Fruit fly (Drosophila melanogaster) whole organism, embryonic: ENCODE measurements around the gene Trs23.

Experiments used
- BEAF-32 ChIP-seq: fragments of 200-800 bp; sonication (Bioruptor generic); optimal IDR thresholded peaks from 3 replicates; lab custom pipeline; 2017; ENCODE audit warnings: missing biosample characterization, missing genetic modification characterization, mild to moderate bottlenecking, moderate library complexity, missing genetic modification reagents
- Bgb ChIP-seq: fragments of 200-800 bp; sonication (Bioruptor generic); IDR thresholded peaks from 2 replicates; pipeline ENCODE4 v1.3.6; 2022; ENCODE audit warnings: missing biosample characterization, missing genetic modification characterization; ENCODE audit not compliant: partially characterized antibody
- BtbVII ChIP-seq: fragments of 200-800 bp; sonication (Bioruptor generic); optimal IDR thresholded peaks from 3 replicates; lab custom pipeline; 2017; ENCODE audit warnings: missing biosample characterization, mild to moderate bottlenecking, missing genetic modification characterization
- CG10431 ChIP-seq: fragments of 200-800 bp; sonication (Bioruptor generic); optimal IDR thresholded peaks from 3 replicates; lab custom pipeline; 2018; ENCODE audit warnings: missing biosample characterization, mild to moderate bottlenecking, missing genetic modification characterization
- CG11456 ChIP-seq: fragments of 200-800 bp; sonication (Bioruptor generic); IDR thresholded peaks from 3 replicates; pipeline ENCODE4 v1.3.6; 2022; ENCODE audit warnings: missing biosample characterization, missing genetic modification characterization
- CG1602 ChIP-seq: fragments of 200-800 bp; sonication (Bioruptor generic); optimal IDR thresholded peaks from 3 replicates; lab custom pipeline; 2016; ENCODE audit warnings: missing biosample characterization, missing genetic modification characterization
- CG17802 ChIP-seq: fragments of 200-800 bp; sonication (Bioruptor generic); optimal IDR thresholded peaks from 2 replicates; lab custom pipeline; 2018; ENCODE audit warnings: missing biosample characterization, mild to moderate bottlenecking, missing genetic modification characterization, moderate library complexity
- CG31441 ChIP-seq: fragments of 200-800 bp; sonication (Bioruptor generic); IDR thresholded peaks from 2 replicates; pipeline ENCODE4 v1.3.6; 2022; ENCODE audit warnings: missing biosample characterization, missing genetic modification characterization
- CG3407 ChIP-seq: fragments of 200-800 bp; sonication (Bioruptor generic); optimal IDR thresholded peaks from 2 replicates; lab custom pipeline; 2018; ENCODE audit warnings: missing biosample characterization, mild to moderate bottlenecking, missing genetic modification characterization
- CG4360 ChIP-seq: fragments of 200-800 bp; sonication (Bioruptor generic); IDR thresholded peaks from 2 replicates; pipeline ENCODE4 v1.3.6; 2022; ENCODE audit warnings: missing biosample characterization, missing genetic modification characterization
- CG6654 ChIP-seq: fragments of 200-800 bp; sonication (Bioruptor generic); optimal IDR thresholded peaks from 2 replicates; lab custom pipeline; 2017; ENCODE audit warnings: missing biosample characterization, mild to moderate bottlenecking, missing genetic modification characterization
- CG6689 ChIP-seq: fragments of 200-800 bp; sonication (Bioruptor generic); IDR thresholded peaks from 2 replicates; pipeline ENCODE4 v1.3.6; 2022; ENCODE audit warnings: missing biosample characterization, missing genetic modification characterization
- CG7271 ChIP-seq: fragments of 200-800 bp; sonication (Bioruptor generic); optimal IDR thresholded peaks from 2 replicates; lab custom pipeline; 2018; ENCODE audit warnings: missing biosample characterization, mild to moderate bottlenecking, missing genetic modification characterization, moderate library complexity
- CG7556 ChIP-seq: fragments of 200-800 bp; sonication (Bioruptor generic); optimal IDR thresholded peaks from 2 replicates; lab custom pipeline; 2017; ENCODE audit warnings: missing biosample characterization, mild to moderate bottlenecking, missing genetic modification characterization
- CG9215 ChIP-seq: fragments of 200-800 bp; sonication (Bioruptor generic); IDR thresholded peaks from 2 replicates; pipeline ENCODE4 v1.3.6; 2022; ENCODE audit warnings: missing biosample characterization, missing genetic modification characterization
- CG9817 ChIP-seq: fragments of 200-800 bp; sonication (Bioruptor generic); optimal IDR thresholded peaks from 2 replicates; lab custom pipeline; 2018; ENCODE audit warnings: missing biosample characterization, mild to moderate bottlenecking, missing genetic modification characterization, moderate library complexity
- Dbx ChIP-seq: fragments of 200-800 bp; sonication (Bioruptor generic); IDR thresholded peaks from 3 replicates; pipeline ENCODE4 v1.3.6; 2022; ENCODE audit warnings: missing biosample characterization, missing genetic modification characterization
- Dll ChIP-seq: fragments of 200-800 bp; sonication (Bioruptor generic); IDR thresholded peaks from 4 replicates; pipeline ENCODE4 v1.3.6; 2022; ENCODE audit warnings: missing biosample characterization, missing genetic modification characterization; ENCODE audit not compliant: partially characterized antibody
- Dref ChIP-seq: fragments of 200-800 bp; sonication (Bioruptor generic); IDR thresholded peaks from 2 replicates; pipeline ENCODE4 v1.3.6; 2022; ENCODE audit warnings: missing biosample characterization, missing genetic modification characterization
- Fer1 ChIP-seq: fragments of 200-800 bp; sonication (Bioruptor generic); optimal IDR thresholded peaks from 2 replicates; lab custom pipeline; 2017; ENCODE audit warnings: missing biosample characterization, mild to moderate bottlenecking, missing genetic modification characterization
- Lpt ChIP-seq: fragments of >200 bp; optimal IDR thresholded peaks from 2 replicates; lab custom pipeline; 2018; ENCODE audit warnings: missing biosample characterization, missing genetic modification characterization
- Nf-YA ChIP-seq: fragments of 200-800 bp; sonication (Bioruptor generic); IDR thresholded peaks from 2 replicates; pipeline ENCODE4 v1.3.6; 2022; ENCODE audit warnings: missing biosample characterization, missing genetic modification characterization
- Opbp ChIP-seq: fragments of 200-800 bp; sonication (Bioruptor generic); IDR thresholded peaks from 3 replicates; pipeline ENCODE4 v1.3.6; 2022; ENCODE audit warnings: missing biosample characterization, missing genetic modification characterization; ENCODE audit not compliant: partially characterized antibody
- Spps ChIP-seq: fragments of 200-800 bp; sonication (Bioruptor generic); optimal IDR thresholded peaks from 2 replicates; lab custom pipeline; 2018; ENCODE audit warnings: missing biosample characterization, mild to moderate bottlenecking, missing genetic modification characterization
- Trl ChIP-seq, 3 experiments: fragments of >200 bp in 2 of 3; fragments of 200-800 bp in 1 of 3; sonication (Bioruptor generic) in 1 of 3; optimal IDR thresholded peaks; 2 replicates in 1 of 3; 3 replicates in 2 of 3; lab custom pipeline; 2016 to 2017; ENCODE audit warnings: missing biosample characterization in 1 of 3, missing genetic modification characterization in 1 of 3
- Usf ChIP-seq: fragments of 200-800 bp; sonication (Bioruptor generic); optimal IDR thresholded peaks from 2 replicates; lab custom pipeline; 2017; ENCODE audit warnings: missing genotype, missing biosample characterization, missing genetic modification characterization
- Xrp1 ChIP-seq: fragments of 200-800 bp; sonication (Bioruptor generic); IDR thresholded peaks from 2 replicates; pipeline ENCODE4 v1.3.6; 2022; ENCODE audit warnings: missing biosample characterization, missing genetic modification characterization
- abd-A ChIP-seq: fragments of 200-800 bp; sonication (Bioruptor generic); optimal IDR thresholded peaks from 3 replicates; lab custom pipeline; 2019; ENCODE audit warnings: missing biosample characterization, mild to moderate bottlenecking, missing genetic modification characterization, moderate library complexity
- ap ChIP-seq: fragments of 200-800 bp; sonication (Bioruptor generic); IDR thresholded peaks from 2 replicates; pipeline ENCODE4 v1.3.6; 2022; ENCODE audit warnings: missing biosample characterization, missing genetic modification characterization
- cad ChIP-seq: fragments of >200 bp; optimal IDR thresholded peaks from 2 replicates; lab custom pipeline; 2017; ENCODE audit warnings: missing biosample characterization, missing genetic modification characterization
- chif ChIP-seq, 2 experiments: fragments of 200-800 bp; sonication (Bioruptor generic); optimal IDR thresholded peaks; 3 replicates each; lab custom pipeline; 2016; ENCODE audit warnings: missing biosample characterization in 2 of 2, missing genetic modification characterization in 2 of 2
- chinmo ChIP-seq: fragments of 200-800 bp; sonication (Bioruptor generic); IDR thresholded peaks from 4 replicates; pipeline ENCODE4 v1.3.6; 2022; ENCODE audit warnings: missing biosample characterization, missing genetic modification characterization; ENCODE audit not compliant: partially characterized antibody
- croc ChIP-seq: fragments of 200-800 bp; sonication (Bioruptor generic); conservative IDR thresholded peaks from 3 replicates; pipeline ENCODE4 v1.3.6; 2022; ENCODE audit warnings: missing biosample characterization, missing genetic modification characterization
- emc ChIP-seq: fragments of 200-800 bp; sonication (Bioruptor generic); optimal IDR thresholded peaks from 2 replicates; lab custom pipeline; 2016; ENCODE audit warnings: missing biosample characterization, missing genetic modification characterization
- hbn ChIP-seq: fragments of 200-800 bp; sonication (Bioruptor generic); IDR thresholded peaks from 2 replicates; pipeline ENCODE4 v1.3.6; 2022; ENCODE audit warnings: missing biosample characterization, missing genetic modification characterization; ENCODE audit not compliant: partially characterized antibody
- insv ChIP-seq, 2 experiments: fragments of 200-800 bp; sonication (Bioruptor generic); optimal IDR thresholded peaks; 3 replicates each; lab custom pipeline; 2016 to 2018; ENCODE audit warnings: missing biosample characterization in 2 of 2, missing genetic modification characterization in 2 of 2
- inv ChIP-seq: fragments of 200-800 bp; sonication (Bioruptor generic); IDR thresholded peaks from 2 replicates; pipeline ENCODE4 v1.3.6; 2022; ENCODE audit warnings: missing biosample characterization, missing genetic modification characterization; ENCODE audit not compliant: partially characterized antibody
- lilli ChIP-seq: fragments of 200-800 bp; sonication (Bioruptor generic); optimal IDR thresholded peaks from 3 replicates; lab custom pipeline; 2016; ENCODE audit warnings: missing biosample characterization, missing genetic modification characterization
- maf-S ChIP-seq: fragments of 200-800 bp; sonication (Bioruptor generic); optimal IDR thresholded peaks from 2 replicates; lab custom pipeline; 2016; ENCODE audit warnings: missing biosample characterization, missing genetic modification characterization
- mam ChIP-seq: fragments of 200-800 bp; sonication (Bioruptor generic); optimal IDR thresholded peaks from 3 replicates; lab custom pipeline; 2016; ENCODE audit warnings: missing biosample characterization, missing genetic modification characterization
- sd ChIP-seq: fragments of 200-800 bp; sonication (Bioruptor generic); optimal IDR thresholded peaks from 3 replicates; lab custom pipeline; 2018; ENCODE audit warnings: missing biosample characterization, mild to moderate bottlenecking, missing genetic modification characterization, moderate library complexity
- sim ChIP-seq: fragments of 200-800 bp; sonication (Bioruptor generic); IDR thresholded peaks from 2 replicates; pipeline ENCODE4 v1.3.6; 2022; ENCODE audit warnings: missing biosample characterization, missing genetic modification characterization
- sqz ChIP-seq: fragments of 200-800 bp; sonication (Bioruptor generic); optimal IDR thresholded peaks from 3 replicates; lab custom pipeline; 2018; ENCODE audit warnings: missing biosample characterization, mild to moderate bottlenecking, missing genetic modification characterization
- tap ChIP-seq: fragments of 200-800 bp; optimal IDR thresholded peaks from 3 replicates; lab custom pipeline; 2019; ENCODE audit warnings: missing biosample characterization, mild to moderate bottlenecking, missing genetic modification characterization, moderate library complexity
- ttk ChIP-seq: fragments of 200-800 bp; sonication (Bioruptor generic); IDR thresholded peaks from 2 replicates; pipeline ENCODE4 v2.1.2; 2022; ENCODE audit warnings: missing biosample characterization, missing genetic modification characterization
- zen ChIP-seq: fragments of 200-800 bp; sonication (Bioruptor generic); optimal IDR thresholded peaks from 3 replicates; lab custom pipeline; 2018; ENCODE audit warnings: missing biosample characterization, mild to moderate bottlenecking, missing genetic modification characterization, moderate library complexity
- zen2 ChIP-seq: fragments of 200-800 bp; sonication (Bioruptor generic); IDR thresholded peaks from 3 replicates; pipeline ENCODE4 v1.3.6; 2022; ENCODE audit warnings: missing biosample characterization, missing genetic modification characterization; ENCODE audit not compliant: partially characterized antibody

The Trs23 gene

dm6 chr2L:8689853-8690252, 3.8 kb downstream of the Trs23 start (continued):
- TF ChIP-seq mam (GFP tag; lab: Kevin White, UChicago) (no peak), ttk (GFP tag; lab: Robert Waterston, UW) (no peak), hbn (GFP tag; lab: Robert Waterston, UW) (no peak), inv (GFP tag; lab: Robert Waterston, UW) (no peak), CG10431 (GFP tag; lab: Kevin White, UChicago) (no peak), croc (GFP tag; lab: Robert Waterston, UW) (no peak), Spps (no peak), CG31441 (GFP tag; lab: Robert Waterston, UW) (no peak), zen2 (GFP tag; lab: Robert Waterston, UW) (no peak), CG9817 (tag; lab: Kevin White, UChicago) (no peak), BtbVII (GFP tag; lab: Kevin White, UChicago) (no peak)

- 0 out of 2 replicates have a peak, but pooled peaks have one; percentile 6 for TF ChIP-seq Xrp1 (GFP tag; lab: Robert Waterston, UW)
- TF ChIP-seq CG6654 (GFP tag; lab: Kevin White, UChicago), result peak; percentile 96
- TF ChIP-seq cad (GFP tag; lab: Kevin White, UChicago), result peak; percentile 94
- TF ChIP-seq sd, result peak; percentile 69
- TF ChIP-seq CG3407 (GFP tag; lab: Kevin White, UChicago), result no peak
- 0 out of 4 replicates have a peak, but pooled peaks have one; percentile 43 for TF ChIP-seq chinmo (GFP tag; lab: Robert Waterston, UW)
Measured at dm6 chr2L:8690382-8690781, 4.4 kb downstream of the Trs23 start.

- TF ChIP-seq sim (GFP tag; lab: Robert Waterston, UW) (peak; percentile 30; the same call in 1 of the 2 replicates), Usf (GFP tag; lab: Kevin White, UChicago) (no peak), BEAF-32 (no peak), Nf-YA (no peak), Trl (optimal IDR thresholded peaks at IDR 0.05; lab: Kevin White, UChicago) (no peak), Trl (GFP tag; optimal IDR thresholded peaks at IDR 0.05; lab: Kevin White, UChicago) (no peak), CG7271 (tag; lab: Kevin White, UChicago) (no peak), Dll (0 out of 4 replicates have a peak, but pooled peaks have one; percentile 28), Dbx (GFP tag; lab: Robert Waterston, UW) (no peak), emc (no peak), CG1602 (GFP tag; lab: Kevin White, UChicago) (no peak), lilli (GFP tag; lab: Kevin White, UChicago) (no peak), CG7556 (no peak), CG11456 (0 out of 3 replicates have a peak, but pooled peaks have one; percentile 35), Fer1 (GFP tag; lab: Kevin White, UChicago) (no peak), Bgb (0 out of 2 replicates have a peak, but pooled peaks have one; percentile 18), CG4360 (GFP tag; lab: Robert Waterston, UW) (no peak), tap (tag; lab: Kevin White, UChicago) (no peak), ap (GFP tag; lab: Robert Waterston, UW) (no peak), Dref (GFP tag; lab: Robert Waterston, UW) (no peak), maf-S (GFP tag; lab: Kevin White, UChicago) (no peak), sqz (no peak), Opbp (0 out of 3 replicates have a peak, but pooled peaks have one; percentile 34), chif (GFP tag; optimal IDR thresholded peaks at IDR 0.05; lab: Kevin White, UChicago) (no peak), CG17802 (tag; lab: Kevin White, UChicago) (no peak), Lpt (no peak), zen (tag; lab: Kevin White, UChicago) (no peak), CG9215 (GFP tag; lab: Robert Waterston, UW) (no peak), insv (GFP tag; optimal IDR thresholded peaks at IDR 0.05; lab: Kevin White, UChicago) (no peak), chinmo (GFP tag; lab: Robert Waterston, UW) (peak; percentile 37; the same call in 1 of the 4 replicates), abd-A (tag; lab: Kevin White, UChicago) (no peak), CG6689 (GFP tag; lab: Robert Waterston, UW) (no peak)
Measured at dm6 chr2L:8690913-8691291, 4.9 kb downstream of the Trs23 start.
